Worm (Caenorhabditis elegans) whole organism, L4 larva: ENCODE results near the gene snpc-1.1.

Experiments
- D1046.2 ChIP-seq: fragments of 200-800 bp; sonication (Bioruptor generic); IDR thresholded peaks from 2 replicates; pipeline ENCODE4 v1.3.6; 2022; ENCODE audit warnings: missing genetic modification characterization, missing compliant biosample characterization
- F10B5.3 ChIP-seq: sonication (generic microtip); optimal IDR thresholded peaks from 2 replicates; lab custom pipeline; 2016; ENCODE audit warnings: mild to moderate bottlenecking, missing genetic modification characterization, missing compliant biosample characterization
- F37D6.2 ChIP-seq: sonication (generic microtip); optimal IDR thresholded peaks from 2 replicates; lab custom pipeline; 2016; ENCODE audit warnings: mild to moderate bottlenecking, missing genetic modification characterization, missing compliant biosample characterization
- T20F7.1 ChIP-seq: fragments of 200-800 bp; sonication (Bioruptor generic); optimal IDR thresholded peaks from 2 replicates; lab custom pipeline; 2018; ENCODE audit warnings: mild to moderate bottlenecking, missing genetic modification characterization, missing compliant biosample characterization
- T26A8.4 ChIP-seq: fragments of 200-800 bp; sonication (Bioruptor generic); IDR thresholded peaks from 2 replicates; pipeline ENCODE4 v1.3.6; 2022; ENCODE audit warnings: missing genetic modification characterization, missing compliant biosample characterization
- Y105C5A.15 ChIP-seq: fragments of 200-800 bp; sonication (Bioruptor generic); IDR thresholded peaks from 2 replicates; pipeline ENCODE4 v1.3.6; 2022; ENCODE audit warnings: missing genetic modification characterization, missing compliant biosample characterization
- Y48G9A.11 ChIP-seq: fragments of 200-800 bp; sonication (Bioruptor generic); IDR thresholded peaks from 2 replicates; pipeline ENCODE4 v1.3.6; 2022; ENCODE audit warnings: missing genetic modification reagents, missing genetic modification characterization, missing compliant biosample characterization
- Y5F2A.4 ChIP-seq: fragments of 200-800 bp; sonication (Bioruptor generic); optimal IDR thresholded peaks from 2 replicates; lab custom pipeline; 2018; ENCODE audit warnings: mild to moderate bottlenecking, missing genetic modification characterization, missing compliant biosample characterization
- aha-1 ChIP-seq: fragments of 150-350 bp; peaks from one replicate; lab custom pipeline; 2014; ENCODE audit warnings: missing biosample characterization, missing genetic modification characterization
- aly-2 ChIP-seq: sonication (generic microtip); optimal IDR thresholded peaks from 2 replicates; lab custom pipeline; 2018; ENCODE audit warnings: missing biosample characterization, missing genetic modification characterization
- ama-1 ChIP-seq: fragments of 150-350 bp; optimal IDR thresholded peaks from 2 replicates; lab custom pipeline; 2014; ENCODE audit warnings: inconsistent platforms, mixed read lengths
- arid-1 ChIP-seq: fragments of 200-800 bp; sonication (Bioruptor generic); conservative IDR thresholded peaks from 2 replicates; pipeline ENCODE4 v1.3.6; 2022; ENCODE audit warnings: missing genetic modification reagents, missing genetic modification characterization, missing compliant biosample characterization
- attf-4 ChIP-seq: sonication (generic microtip); optimal IDR thresholded peaks from 3 replicates; lab custom pipeline; 2017; ENCODE audit warnings: missing biosample characterization, missing genetic modification characterization
- ceh-44 ChIP-seq: fragments of 200-800 bp; sonication (Bioruptor generic); IDR thresholded peaks from 2 replicates; pipeline ENCODE4 v1.3.6; 2022; ENCODE audit warnings: missing genetic modification reagents, missing genetic modification characterization, missing compliant biosample characterization
- ceh-62 ChIP-seq: sonication (generic microtip); optimal IDR thresholded peaks from 2 replicates; lab custom pipeline; 2017; ENCODE audit warnings: missing biosample characterization, missing genetic modification characterization
- cey-2 ChIP-seq: sonication (generic microtip); optimal IDR thresholded peaks from 3 replicates; lab custom pipeline; 2017; ENCODE audit warnings: missing genetic modification characterization, mild to moderate bottlenecking, missing compliant biosample characterization, antibody characterized with exemption, borderline replicate concordance; ENCODE audit not compliant: insufficient read depth
- ctbp-1 ChIP-seq: fragments of 200-800 bp; sonication (Bioruptor generic); IDR thresholded peaks from 2 replicates; pipeline ENCODE4 v1.3.6; 2022; ENCODE audit warnings: missing genetic modification reagents, missing genetic modification characterization, missing compliant biosample characterization
- daf-12 ChIP-seq: fragments of 150-350 bp; optimal IDR thresholded peaks from 2 replicates; lab custom pipeline; 2014; ENCODE audit warnings: missing biosample characterization, missing genetic modification reagents, missing genetic modification characterization
- dmd-6 ChIP-seq: fragments of 200-800 bp; sonication (Bioruptor generic); IDR thresholded peaks from 2 replicates; pipeline ENCODE4 v1.3.6; 2022; ENCODE audit warnings: missing genetic modification reagents, missing genetic modification characterization, missing compliant biosample characterization
- duxl-1 ChIP-seq: sonication (generic microtip); optimal IDR thresholded peaks from 2 replicates; lab custom pipeline; 2016; ENCODE audit warnings: mild to moderate bottlenecking, missing genetic modification characterization, moderate library complexity, missing compliant biosample characterization; ENCODE audit not compliant: poor library complexity
- egl-43 ChIP-seq: fragments of 200-800 bp; sonication (Bioruptor generic); IDR thresholded peaks from 2 replicates; pipeline ENCODE4 v1.3.6; 2022; ENCODE audit warnings: missing genetic modification reagents, missing genetic modification characterization, missing compliant biosample characterization
- hif-1 ChIP-seq, 2 experiments: sonication (generic microtip); optimal IDR thresholded peaks; 2 replicates each; lab custom pipeline; 2016 to 2017; ENCODE audit warnings: missing compliant biosample characterization in 2 of 2, missing genetic modification characterization in 2 of 2, missing genetic modification reagents in 2 of 2, missing genotype in 2 of 2, mild to moderate bottlenecking in 1 of 2
- lim-7 ChIP-seq: fragments of 200-800 bp; sonication (Bioruptor generic); IDR thresholded peaks from 2 replicates; pipeline ENCODE4 v1.3.6; 2022; ENCODE audit warnings: missing genetic modification characterization, missing compliant biosample characterization
- lin-38 ChIP-seq: fragments of 200-800 bp; sonication (Bioruptor generic); IDR thresholded peaks from 2 replicates; pipeline ENCODE4 v1.3.6; 2022; ENCODE audit warnings: missing genetic modification reagents, missing genetic modification characterization, missing compliant biosample characterization
- madf-9 ChIP-seq: fragments of 200-800 bp; sonication (Bioruptor generic); conservative IDR thresholded peaks from 2 replicates; pipeline ENCODE4 v1.3.6; 2022; ENCODE audit warnings: missing genetic modification reagents, missing genetic modification characterization, missing compliant biosample characterization
- mdt-29 ChIP-seq: fragments of 200-800 bp; sonication (Bioruptor generic); IDR thresholded peaks from 2 replicates; pipeline ENCODE4 v1.3.6; 2022; ENCODE audit warnings: missing genetic modification reagents, missing genetic modification characterization, missing compliant biosample characterization
- mep-1 ChIP-seq: fragments of 150-350 bp; sonication (generic microtip); optimal IDR thresholded peaks from 3 replicates; lab custom pipeline; 2014; ENCODE audit warnings: missing biosample characterization, missing genetic modification characterization
- mes-2 ChIP-seq: sonication (generic microtip); optimal IDR thresholded peaks from 2 replicates; lab custom pipeline; 2016; ENCODE audit warnings: missing genotype, mild to moderate bottlenecking, missing genetic modification characterization, missing compliant biosample characterization; ENCODE audit not compliant: poor library complexity, severe bottlenecking
- mxl-2 ChIP-seq: fragments of 200-800 bp; sonication (Bioruptor generic); conservative IDR thresholded peaks from 2 replicates; pipeline ENCODE4 v1.3.6; 2022; ENCODE audit warnings: missing genetic modification reagents, missing genetic modification characterization, missing compliant biosample characterization
- mxl-3 ChIP-seq: fragments of 200-800 bp; sonication (Bioruptor generic); optimal IDR thresholded peaks from 2 replicates; lab custom pipeline; 2018; ENCODE audit warnings: mild to moderate bottlenecking, missing genetic modification characterization, missing compliant biosample characterization
- nhr-10 ChIP-seq: fragments of 150-350 bp; optimal IDR thresholded peaks from 2 replicates; lab custom pipeline; 2014; ENCODE audit warnings: missing biosample characterization, missing genetic modification characterization
- nhr-102 ChIP-seq: sonication (generic microtip); optimal IDR thresholded peaks from 2 replicates; lab custom pipeline; 2016; ENCODE audit warnings: mild to moderate bottlenecking, missing genetic modification characterization, moderate library complexity, missing compliant biosample characterization
- nhr-11 ChIP-seq: fragments of 150-350 bp; optimal IDR thresholded peaks from 2 replicates; lab custom pipeline; 2014; ENCODE audit warnings: missing biosample characterization, missing genetic modification characterization
- nhr-25 ChIP-seq: sonication (generic microtip); optimal IDR thresholded peaks from 2 replicates; lab custom pipeline; 2017; ENCODE audit warnings: missing genetic modification characterization, mild to moderate bottlenecking, missing compliant biosample characterization, antibody characterized with exemption, moderate library complexity, borderline replicate concordance; ENCODE audit not compliant: insufficient read depth
- nhr-42 ChIP-seq: fragments of 200-800 bp; sonication (Bioruptor generic); IDR thresholded peaks from 2 replicates; pipeline ENCODE4 v1.3.6; 2022; ENCODE audit warnings: missing genetic modification characterization, missing compliant biosample characterization
- nhr-48 ChIP-seq: sonication (generic microtip); optimal IDR thresholded peaks from 2 replicates; lab custom pipeline; 2016; ENCODE audit warnings: mild to moderate bottlenecking, missing genetic modification characterization, missing compliant biosample characterization
- nhr-76 ChIP-seq: fragments of 150-350 bp; optimal IDR thresholded peaks from 2 replicates; lab custom pipeline; 2014; ENCODE audit warnings: missing biosample characterization, missing genetic modification characterization
- pha-4 ChIP-seq, 2 experiments: fragments of 150-350 bp in 1 of 2; fragments of 200-800 bp in 1 of 2; sonication (Bioruptor generic) in 1 of 2; IDR thresholded peaks in 1 of 2; optimal IDR thresholded peaks in 1 of 2; 2 replicates each; pipeline versions ENCODE4 v1.3.6 to Lab custom; 2014 to 2022; ENCODE audit warnings: missing genetic modification characterization in 2 of 2, missing genetic modification reagents in 2 of 2, missing biosample characterization in 1 of 2, missing compliant biosample characterization in 1 of 2
- rbr-2 ChIP-seq: sonication (generic microtip); optimal IDR thresholded peaks from 2 replicates; lab custom pipeline; 2016; ENCODE audit warnings: missing genotype, missing genetic modification characterization, missing compliant biosample characterization
- sdz-12 ChIP-seq: fragments of 200-800 bp; sonication (Bioruptor generic); optimal IDR thresholded peaks from 2 replicates; lab custom pipeline; 2018; ENCODE audit warnings: mild to moderate bottlenecking, missing genetic modification characterization, missing compliant biosample characterization
- skn-1 ChIP-seq: fragments of 150-350 bp; optimal IDR thresholded peaks from 2 replicates; lab custom pipeline; 2014; ENCODE audit warnings: missing biosample characterization, missing genetic modification characterization
- snpc-1.2 ChIP-seq: fragments of 200-800 bp; sonication (Bioruptor generic); IDR thresholded peaks from 2 replicates; pipeline ENCODE4 v1.3.6; 2022; ENCODE audit warnings: missing genetic modification reagents, missing genetic modification characterization, missing compliant biosample characterization
- snpc-4 ChIP-seq: fragments of 150-350 bp; optimal IDR thresholded peaks from 2 replicates; lab custom pipeline; 2014; ENCODE audit warnings: missing biosample characterization, missing genetic modification characterization
- unc-39 ChIP-seq: sonication (generic microtip); optimal IDR thresholded peaks from 2 replicates; lab custom pipeline; 2017; ENCODE audit warnings: missing biosample characterization, missing genetic modification characterization
- zfp-2 ChIP-seq: sonication (generic microtip); optimal IDR thresholded peaks from 2 replicates; lab custom pipeline; 2016; ENCODE audit warnings: mild to moderate bottlenecking, missing genetic modification characterization, missing compliant biosample characterization
- ztf-11 ChIP-seq: fragments of 150-350 bp; optimal IDR thresholded peaks from 2 replicates; lab custom pipeline; 2014; ENCODE audit warnings: missing biosample characterization, missing genetic modification characterization

Gene snpc-1.1

ce11 chrII:7794222-7794621 is 13.1 kb upstream of the snpc-1.1 start, which contains the start of gene glr-4:
Gene glr-4 (minus strand): TSS chrII:7794322.
- TF ChIP-seq daf-12, result no peak
- no peak for TF ChIP-seq Y105C5A.15 (GFP tag; lab: Robert Waterston, UW)
- no peak for TF ChIP-seq nhr-76
- TF ChIP-seq nhr-42, result no peak
- TF ChIP-seq nhr-10 (tag; lab: Kevin White, UChicago), result no peak
- no peak for TF ChIP-seq T20F7.1 (GFP tag; lab: Kevin White, UChicago)

- no peak for TF ChIP-seq ctbp-1
- TF ChIP-seq mxl-2 (GFP tag; lab: Robert Waterston, UW), result no peak
- TF ChIP-seq, all 104 proteins: peak for 0
These were observed 11.4 kb upstream of the snpc-1.1 start for ce11 chrII:7792514-7792913.

ce11 chrII:7791408-7792050 is 10.4 kb upstream of the snpc-1.1 start:
- TF ChIP-seq ceh-62 (tag; lab: Kevin White, UChicago), result no peak
- TF ChIP-seq ztf-11 (tag; lab: Kevin White, UChicago), result no peak
- no peak for TF ChIP-seq attf-4 (tag; lab: Kevin White, UChicago)
- TF ChIP-seq lin-38 (GFP tag; lab: Robert Waterston, UW), result no peak; the same call in 1 of the 2 replicates
- TF ChIP-seq mep-1 (tag; lab: Kevin White, UChicago), result peak; percentile 56
- TF ChIP-seq ceh-44 (GFP tag; lab: Robert Waterston, UW), result no peak
- TF ChIP-seq D1046.2 (GFP tag; lab: Robert Waterston, UW), result no peak
- no peak for TF ChIP-seq mxl-3 (GFP tag; lab: Kevin White, UChicago)
- TF ChIP-seq snpc-1.2, result no peak
- TF ChIP-seq nhr-11 (tag; lab: Kevin White, UChicago), result no peak
- TF ChIP-seq Y5F2A.4 (GFP tag; lab: Kevin White, UChicago), result no peak
- no peak for TF ChIP-seq skn-1 (tag; lab: Kevin White, UChicago)
- no peak for TF ChIP-seq zfp-2
- no peak for TF ChIP-seq mes-2
- TF ChIP-seq rbr-2 (tag; lab: Kevin White, UChicago), result no peak
- TF ChIP-seq daf-12, result no peak
- TF ChIP-seq cey-2 (tag; lab: Kevin White, UChicago), result no peak
- no peak for TF ChIP-seq pha-4 (GFP tag; IDR thresholded peaks at IDR 0.05; lab: Robert Waterston, UW)
- no peak for TF ChIP-seq pha-4 (tag; optimal IDR thresholded peaks at IDR 0.05; lab: Kevin White, UChicago)
- TF ChIP-seq Y48G9A.11 (GFP tag; lab: Robert Waterston, UW), result no peak
- no peak for TF ChIP-seq sdz-12 (GFP tag; lab: Kevin White, UChicago)
- TF ChIP-seq mxl-2 (GFP tag; lab: Robert Waterston, UW), result no peak
- TF ChIP-seq aha-1, result peak; percentile 63
- TF ChIP-seq T26A8.4, result peak; percentile 25; the same call in 1 of the 2 replicates
- TF ChIP-seq arid-1 (GFP tag; lab: Robert Waterston, UW), result no peak
- TF ChIP-seq F37D6.2 (tag; lab: Kevin White, UChicago), result no peak
- TF ChIP-seq unc-39, result no peak
- TF ChIP-seq ama-1, result peak; percentile 47
- peak; percentile 19 for TF ChIP-seq T20F7.1 (GFP tag; lab: Kevin White, UChicago)
- TF ChIP-seq mdt-29 (GFP tag; lab: Robert Waterston, UW), result no peak
- no peak for TF ChIP-seq nhr-102
- TF ChIP-seq F10B5.3 (tag; lab: Kevin White, UChicago), result no peak
- TF ChIP-seq nhr-48 (tag; lab: Kevin White, UChicago), result no peak
- TF ChIP-seq madf-9 (GFP tag; lab: Robert Waterston, UW), result no peak
- TF ChIP-seq snpc-4, result no peak
- TF ChIP-seq aly-2 (tag; lab: Kevin White, UChicago), result no peak
- TF ChIP-seq nhr-25, result peak; percentile 71
- TF ChIP-seq egl-43 (GFP tag; lab: Robert Waterston, UW), result no peak
- no peak for TF ChIP-seq duxl-1
- TF ChIP-seq Y105C5A.15 (GFP tag; lab: Robert Waterston, UW), result no peak
- no peak for TF ChIP-seq lim-7 (GFP tag; lab: Robert Waterston, UW)
- no peak for TF ChIP-seq dmd-6 (GFP tag; lab: Robert Waterston, UW)
- no peak for TF ChIP-seq hif-1 (tag; optimal IDR thresholded peaks at IDR 0.05; lab: Kevin White, UChicago)
